Fruit fly (Drosophila melanogaster): ENCODE measurements around the gene laf.

Gene laf

dm6 chr3R:4846787-4847186, 31.5 kb downstream of the laf start (continued):
- TF ChIP-seq eve (GFP tag; optimal IDR thresholded peaks at IDR 0.05) = no peak
- no peak for TF ChIP-seq Ada2b (GFP tag; IDR thresholded peaks at IDR 0.05)
- TF ChIP-seq cas (GFP tag; IDR thresholded peaks at IDR 0.05) = no peak
- TF ChIP-seq unpg (GFP tag; optimal IDR thresholded peaks at IDR 0.05) = no peak
- no peak for TF ChIP-seq Rx (GFP tag; IDR thresholded peaks at IDR 0.05)
- TF ChIP-seq fd102C (GFP tag; optimal IDR thresholded peaks at IDR 0.05) = no peak
- TF ChIP-seq pho (GFP tag; optimal IDR thresholded peaks at IDR 0.05) = no peak
- TF ChIP-seq gro (GFP tag; optimal IDR thresholded peaks at IDR 0.05) = no peak
- TF ChIP-seq seq (GFP tag; IDR thresholded peaks at IDR 0.05) = no peak
- no peak for TF ChIP-seq sima (GFP tag; optimal IDR thresholded peaks at IDR 0.05)
- peak; percentile 37 for TF ChIP-seq CG2875 (GFP tag; optimal IDR thresholded peaks at IDR 0.05)
- no peak for TF ChIP-seq amos (GFP tag; IDR thresholded peaks at IDR 0.05; ENCODE audit: partially characterized antibody)
- TF ChIP-seq CG9817 (tag; optimal IDR thresholded peaks at IDR 0.05) = no peak
- no peak for TF ChIP-seq CG7357 (GFP tag; IDR thresholded peaks at IDR 0.05)
- peak; percentile 56 for TF ChIP-seq CG12769 (tag; optimal IDR thresholded peaks at IDR 0.05)
- TF ChIP-seq CG8388 (GFP tag; optimal IDR thresholded peaks at IDR 0.05) = peak; percentile 48
- TF ChIP-seq Fer1 (GFP tag; optimal IDR thresholded peaks at IDR 0.05) = no peak
- no peak for TF ChIP-seq ap (GFP tag; IDR thresholded peaks at IDR 0.05)
- no peak for TF ChIP-seq lov (optimal IDR thresholded peaks at IDR 0.05)
- TF ChIP-seq lov (GFP tag; IDR thresholded peaks at IDR 0.05) = 0 out of 3 replicates have a peak, but pooled peaks have one; percentile 40
- TF ChIP-seq Scr (GFP tag; IDR thresholded peaks at IDR 0.05; ENCODE audit: partially characterized antibody) = no peak
- peak; percentile 82 for TF ChIP-seq Abd-B (GFP tag; optimal IDR thresholded peaks at IDR 0.05)
- TF ChIP-seq CG15479 (GFP tag; optimal IDR thresholded peaks at IDR 0.05) = no peak
- no peak for TF ChIP-seq CG15073 (GFP tag; optimal IDR thresholded peaks at IDR 0.05)
- TF ChIP-seq CG5953 (GFP tag; IDR thresholded peaks at IDR 0.05) = no peak
- TF ChIP-seq CG4328 (GFP tag; optimal IDR thresholded peaks at IDR 0.05) = no peak
- TF ChIP-seq ems (GFP tag; optimal IDR thresholded peaks at IDR 0.05) = peak; percentile 8
- TF ChIP-seq CG9609 (GFP tag; optimal IDR thresholded peaks at IDR 0.05) = no peak
- TF ChIP-seq odd (GFP tag; optimal IDR thresholded peaks at IDR 0.05) = no peak
- TF ChIP-seq slbo (GFP tag; IDR thresholded peaks at IDR 0.05) = no peak
- TF ChIP-seq trh (GFP tag; optimal IDR thresholded peaks at IDR 0.05) = no peak
- TF ChIP-seq PHDP (tag; optimal IDR thresholded peaks at IDR 0.05) = no peak
- no peak for TF ChIP-seq tgo (GFP tag; IDR thresholded peaks at IDR 0.05)
- TF ChIP-seq slp2 (GFP tag; optimal IDR thresholded peaks at IDR 0.05) = peak; percentile 17
- peak; percentile 58 for TF ChIP-seq CG2202 (tag; optimal IDR thresholded peaks at IDR 0.05)
- TF ChIP-seq pita (GFP tag; optimal IDR thresholded peaks at IDR 0.05) = no peak
- no peak for TF ChIP-seq CG12155 (GFP tag; optimal IDR thresholded peaks at IDR 0.05)
- TF ChIP-seq CG4360 (GFP tag; IDR thresholded peaks at IDR 0.05) = no peak
- no peak for TF ChIP-seq HLH4C (GFP tag; IDR thresholded peaks at IDR 0.05; ENCODE audit: partially characterized antibody)
- peak; percentile 52 for TF ChIP-seq CG4424 (GFP tag; optimal IDR thresholded peaks at IDR 0.05)
- TF ChIP-seq NfI (GFP tag; optimal IDR thresholded peaks at IDR 0.05) = peak; percentile 22
- no peak for TF ChIP-seq CG7271 (tag; optimal IDR thresholded peaks at IDR 0.05)
- TF ChIP-seq D19B (GFP tag; optimal IDR thresholded peaks at IDR 0.05) = no peak
- no peak for TF ChIP-seq Meics (GFP tag; optimal IDR thresholded peaks at IDR 0.05)
- peak; percentile 60 for TF ChIP-seq fd96Cb (tag; optimal IDR thresholded peaks at IDR 0.05)
- peak; percentile 10 for TF ChIP-seq CG7786 (GFP tag; optimal IDR thresholded peaks at IDR 0.05)
- TF ChIP-seq CG15514 (GFP tag; optimal IDR thresholded peaks at IDR 0.05) = no peak
- no peak for TF ChIP-seq Taf1 (GFP tag; IDR thresholded peaks at IDR 0.05)
- no peak for TF ChIP-seq Adf1 (GFP tag; IDR thresholded peaks at IDR 0.05)
- TF ChIP-seq CG12659 (GFP tag; optimal IDR thresholded peaks at IDR 0.05) = no peak
- no peak for TF ChIP-seq CG6791 (GFP tag; IDR thresholded peaks at IDR 0.05; ENCODE audit: partially characterized antibody)
- TF ChIP-seq CG9215 (GFP tag; IDR thresholded peaks at IDR 0.05) = no peak

All from whole organism, embryonic.